Fruit fly (Drosophila melanogaster) whole organism, embryonic: ENCODE data around the gene CG14196.

Source experiments
- CG15269 ChIP-seq: fragments of 200-800 bp; sonication (Bioruptor generic); optimal IDR thresholded peaks from 2 replicates; lab custom pipeline; 2018; ENCODE audit warnings: missing biosample characterization, mild to moderate bottlenecking, missing genetic modification characterization, moderate library complexity
- HLHmδ ChIP-seq: fragments of 200-800 bp; sonication (Bioruptor generic); optimal IDR thresholded peaks from 2 replicates; lab custom pipeline; 2018; ENCODE audit warnings: missing biosample characterization, mild to moderate bottlenecking, missing genetic modification characterization, moderate library complexity
- HmgD ChIP-seq: fragments of 200-800 bp; sonication (Bioruptor generic); optimal IDR thresholded peaks from 3 replicates; lab custom pipeline; 2016; ENCODE audit warnings: missing biosample characterization, missing genetic modification characterization
- Xbp1 ChIP-seq: fragments of 200-800 bp; sonication (Bioruptor generic); optimal IDR thresholded peaks from 3 replicates; lab custom pipeline; 2016; ENCODE audit warnings: missing biosample characterization, mild to moderate bottlenecking, missing genetic modification characterization
- btn ChIP-seq: fragments of 200-800 bp; sonication (Bioruptor generic); optimal IDR thresholded peaks from 2 replicates; lab custom pipeline; 2016; ENCODE audit warnings: missing biosample characterization, missing genetic modification characterization
- lov ChIP-seq, 2 experiments: fragments of 200-800 bp in 1 of 2; fragments of >200 bp in 1 of 2; sonication (Bioruptor generic) in 1 of 2; IDR thresholded peaks in 1 of 2; optimal IDR thresholded peaks in 1 of 2; 2 replicates in 1 of 2; 3 replicates in 1 of 2; pipeline versions ENCODE4 v1.3.6 to Lab custom; 2017 to 2022; ENCODE audit warnings: missing biosample characterization in 1 of 2, missing genetic modification characterization in 1 of 2
- slbo ChIP-seq: fragments of 200-800 bp; sonication (Bioruptor generic); IDR thresholded peaks from 2 replicates; pipeline ENCODE4 v1.3.6; 2022; ENCODE audit warnings: missing biosample characterization, missing genetic modification characterization
- stwl ChIP-seq: fragments of 200-800 bp; sonication (Bioruptor generic); optimal IDR thresholded peaks from 3 replicates; lab custom pipeline; 2018; ENCODE audit warnings: missing biosample characterization, mild to moderate bottlenecking, missing genetic modification characterization, moderate library complexity

- TF ChIP-seq lov (optimal IDR thresholded peaks at IDR 0.05; lab: Kevin White, UChicago): no peak
- no peak for TF ChIP-seq lov (GFP tag; IDR thresholded peaks at IDR 0.05; lab: Robert Waterston, UW)
- TF ChIP-seq HLHmδ (GFP tag; lab: Kevin White, UChicago): no peak
- TF ChIP-seq Xbp1 (GFP tag; lab: Kevin White, UChicago): no peak
- TF ChIP-seq stwl (tag; lab: Kevin White, UChicago): no peak
- no peak for TF ChIP-seq btn (GFP tag; lab: Kevin White, UChicago)
- TF ChIP-seq slbo (GFP tag; lab: Robert Waterston, UW): no peak
- no peak for TF ChIP-seq CG15269
- no peak for TF ChIP-seq HmgD (GFP tag; lab: Kevin White, UChicago)
Measured at dm6 chrX:19211982-19212381, 29.7 kb downstream of the CG14196 start, which contains the start of gene CG14195.
